Fruit fly (Drosophila melanogaster): ENCODE measurements around the gene NC2beta.

The NC2beta gene

dm6 chr2L:15007331-15007863 is at the start of gene NC2beta, which contains the start of gene Ankrd49:
Gene NC2beta (plus strand): TSS chr2L:15007813.
Gene Ankrd49 (minus strand): TSS chr2L:15007431.
- TF ChIP-seq CG17801 (GFP tag; optimal IDR thresholded peaks at IDR 0.05; ENCODE audit: partially characterized antibody), result no peak

dm6 chr2L:14972133-14972532 is 35.5 kb upstream of the NC2beta start, which contains the start of gene side-II:
Gene side-II (minus strand): TSS chr2L:14972300.
- no peak for TF ChIP-seq CG17801 (GFP tag; optimal IDR thresholded peaks at IDR 0.05; ENCODE audit: partially characterized antibody)

dm6 chr2L:14972836-14973235 is 34.8 kb upstream of the NC2beta start:
- no peak for TF ChIP-seq CG17801 (GFP tag; optimal IDR thresholded peaks at IDR 0.05; ENCODE audit: partially characterized antibody)

dm6 chr2L:14992889-14993288 is 14.7 kb upstream of the NC2beta start:
- no peak for TF ChIP-seq CG17801 (GFP tag; optimal IDR thresholded peaks at IDR 0.05; ENCODE audit: partially characterized antibody)

- no peak for TF ChIP-seq CG17801 (GFP tag; optimal IDR thresholded peaks at IDR 0.05; ENCODE audit: partially characterized antibody)
Measured at dm6 chr2L:14994834-14995506, 12.6 kb upstream of the NC2beta start.

dm6 chr2L:14995594-14996463 is 11.8 kb upstream of the NC2beta start:
- peak; percentile 26 for TF ChIP-seq CG17801 (GFP tag; optimal IDR thresholded peaks at IDR 0.05; ENCODE audit: partially characterized antibody)

dm6 chr2L:14997370-14997769 is 10.2 kb upstream of the NC2beta start, which contains the start of gene mol:
Gene mol (minus strand): TSS chr2L:14997559.
- TF ChIP-seq CG17801 (GFP tag; optimal IDR thresholded peaks at IDR 0.05; ENCODE audit: partially characterized antibody), result no peak

dm6 chr2L:15000360-15000759 is 7.3 kb upstream of the NC2beta start:
- no peak for TF ChIP-seq CG17801 (GFP tag; optimal IDR thresholded peaks at IDR 0.05; ENCODE audit: partially characterized antibody)

- peak; percentile 50 for TF ChIP-seq CG17801 (GFP tag; optimal IDR thresholded peaks at IDR 0.05; ENCODE audit: partially characterized antibody)
Measured at dm6 chr2L:15001847-15002246, 5.8 kb upstream of the NC2beta start.

- no peak for TF ChIP-seq CG17801 (GFP tag; optimal IDR thresholded peaks at IDR 0.05; ENCODE audit: partially characterized antibody)
Measured at dm6 chr2L:15005505-15005904, 2.1 kb upstream of the NC2beta start, which contains the start of gene DCTN5-p25. Gene DCTN5-p25 (plus strand): TSS chr2L:15005733.

dm6 chr2L:15008034-15008433 is 421 bp downstream of the NC2beta start:
- no peak for TF ChIP-seq CG17801 (GFP tag; optimal IDR thresholded peaks at IDR 0.05; ENCODE audit: partially characterized antibody)

dm6 chr2L:15009703-15010102 is 2.1 kb downstream of the NC2beta start, which contains the start of the genes THG and Rnmt:
Gene THG (minus strand): TSS chr2L:15009724.
Gene Rnmt (plus strand): TSS chr2L:15009939.
- peak; percentile 86 for TF ChIP-seq CG17801 (GFP tag; optimal IDR thresholded peaks at IDR 0.05; ENCODE audit: partially characterized antibody)

- TF ChIP-seq CG17801 (GFP tag; optimal IDR thresholded peaks at IDR 0.05; ENCODE audit: partially characterized antibody), result no peak
Measured at dm6 chr2L:15011779-15012178, 4.2 kb downstream of the NC2beta start.

dm6 chr2L:15013523-15013922 is 5.9 kb downstream of the NC2beta start:
- TF ChIP-seq CG17801 (GFP tag; optimal IDR thresholded peaks at IDR 0.05; ENCODE audit: partially characterized antibody), result no peak

dm6 chr2L:15016031-15016430 is 8.4 kb downstream of the NC2beta start, which contains the start of gene GABA-B-R1:
Gene GABA-B-R1 (plus strand): TSS chr2L:15016331.
- no peak for TF ChIP-seq CG17801 (GFP tag; optimal IDR thresholded peaks at IDR 0.05; ENCODE audit: partially characterized antibody)
